Fruit fly (Drosophila melanogaster): ENCODE results near the gene CG32576.

The CG32576 gene

dm6 chrX:16288492-16288964 is at the start of gene CG32576, which contains the start of gene caz:
TSS of gene CG32576 (minus strand) at chrX:16288533.
TSS of gene caz (plus strand) at chrX:16288810.
- TF ChIP-seq CG8478 (optimal IDR thresholded peaks at IDR 0.05): no peak
- TF ChIP-seq CTCF (optimal IDR thresholded peaks at IDR 0.05): no peak

DNA sequence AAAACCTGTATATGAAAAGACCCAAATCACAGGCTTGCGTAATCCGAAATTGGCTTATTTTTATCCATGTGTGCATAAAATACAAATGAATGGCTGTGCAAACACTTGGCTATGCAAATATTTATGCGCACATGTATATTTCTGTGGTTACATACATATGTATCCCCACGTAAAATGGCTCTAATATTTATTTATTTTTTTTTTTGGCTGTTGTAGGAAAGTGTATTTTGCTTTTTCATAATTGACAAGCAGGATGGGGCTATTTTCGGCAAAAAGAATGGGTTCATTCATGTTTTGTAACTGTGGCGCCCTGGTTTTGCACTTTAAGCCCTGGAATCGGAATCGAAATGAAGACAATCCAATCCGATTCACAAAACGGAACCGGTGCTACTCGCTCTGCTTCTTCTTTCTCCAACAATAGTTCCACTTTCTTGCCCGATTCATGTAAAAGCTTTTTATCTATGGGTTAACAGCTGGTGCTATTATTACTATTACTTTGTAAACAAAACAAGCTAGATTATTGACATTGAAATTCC is 46.8 kb upstream of the CG32576 start:
- no peak for TF ChIP-seq CG8478 (optimal IDR thresholded peaks at IDR 0.05)
- no peak for TF ChIP-seq CTCF (optimal IDR thresholded peaks at IDR 0.05)

dm6 chrX:16334251-16334860 is 46.0 kb upstream of the CG32576 start:
- TF ChIP-seq CTCF (optimal IDR thresholded peaks at IDR 0.05) (no peak), CG8478 (optimal IDR thresholded peaks at IDR 0.05) (no peak)

dm6 chrX:16333434-16334141 is 45.3 kb upstream of the CG32576 start, which contains the start of the genes CG9921 and Dsp1:
TSS of gene CG9921 (minus strand) at chrX:16333600.
TSS of gene Dsp1 (plus strand) at chrX:16333612.
- TF ChIP-seq CTCF (optimal IDR thresholded peaks at IDR 0.05): no peak
- TF ChIP-seq CG8478 (optimal IDR thresholded peaks at IDR 0.05): no peak

DNA sequence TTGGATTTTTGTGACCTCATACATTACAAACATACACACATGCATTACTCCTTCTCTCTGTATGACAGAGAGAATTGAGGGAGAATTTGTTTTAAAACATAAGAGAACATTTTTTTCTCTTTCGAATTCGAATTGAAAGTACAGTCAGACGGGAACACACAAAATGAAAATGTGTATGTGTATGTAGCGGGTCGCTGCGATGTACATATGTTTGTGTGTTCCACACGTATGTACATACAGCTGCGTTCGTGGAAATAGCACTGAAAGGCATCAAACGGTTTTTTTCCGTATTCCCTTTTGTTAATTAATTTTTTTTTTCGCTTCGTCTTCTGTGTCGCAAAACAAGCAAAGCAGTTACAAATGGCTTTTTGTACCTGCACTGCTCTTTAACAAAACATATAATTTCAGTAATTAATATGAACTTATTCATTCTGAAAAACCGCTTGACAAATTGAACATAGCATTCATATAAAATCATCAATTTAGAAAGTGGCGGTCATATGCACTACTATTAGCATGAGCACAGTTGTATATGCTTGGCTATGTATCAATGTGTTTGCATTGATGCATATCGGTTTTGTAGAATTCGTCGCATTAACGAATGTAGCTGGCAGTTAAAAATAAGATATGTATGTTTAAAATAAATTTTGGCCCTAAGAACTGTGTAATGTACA is 44.4 kb upstream of the CG32576 start:
- TF ChIP-seq CG8478 (optimal IDR thresholded peaks at IDR 0.05) (no peak), CTCF (optimal IDR thresholded peaks at IDR 0.05) (no peak)

DNA sequence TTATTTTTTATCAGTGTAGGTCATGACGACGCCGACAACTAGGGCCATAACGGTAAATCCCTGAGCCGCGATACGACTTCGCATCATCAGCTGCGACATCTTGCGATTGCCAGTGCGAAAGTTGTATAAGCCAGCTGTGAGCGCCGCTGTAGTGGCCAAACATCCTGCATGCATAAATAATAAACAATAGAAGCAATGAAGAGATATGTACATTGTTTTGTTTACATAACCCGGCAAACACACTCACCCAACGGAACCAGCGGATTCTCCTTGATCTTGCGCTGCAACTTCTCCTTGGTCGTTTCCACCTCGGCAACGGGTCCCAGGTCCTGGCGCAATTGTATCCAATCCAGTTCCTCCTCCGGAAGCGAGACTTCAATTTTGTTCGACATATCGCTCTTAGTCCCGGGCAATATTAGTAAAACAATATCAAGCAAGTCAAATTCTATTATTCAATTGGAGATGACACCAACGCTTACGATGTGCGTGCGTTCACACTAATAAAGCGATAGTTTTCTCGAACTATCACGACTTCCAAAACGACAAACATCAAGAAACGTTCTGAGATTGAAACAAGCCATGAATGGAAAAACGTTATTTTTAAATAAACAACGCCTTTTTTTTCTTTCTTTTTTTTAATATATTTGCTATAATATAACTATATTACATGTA is 43.4 kb upstream of the CG32576 start:
- TF ChIP-seq CTCF (optimal IDR thresholded peaks at IDR 0.05) (no peak), CG8478 (optimal IDR thresholded peaks at IDR 0.05) (no peak)

DNA sequence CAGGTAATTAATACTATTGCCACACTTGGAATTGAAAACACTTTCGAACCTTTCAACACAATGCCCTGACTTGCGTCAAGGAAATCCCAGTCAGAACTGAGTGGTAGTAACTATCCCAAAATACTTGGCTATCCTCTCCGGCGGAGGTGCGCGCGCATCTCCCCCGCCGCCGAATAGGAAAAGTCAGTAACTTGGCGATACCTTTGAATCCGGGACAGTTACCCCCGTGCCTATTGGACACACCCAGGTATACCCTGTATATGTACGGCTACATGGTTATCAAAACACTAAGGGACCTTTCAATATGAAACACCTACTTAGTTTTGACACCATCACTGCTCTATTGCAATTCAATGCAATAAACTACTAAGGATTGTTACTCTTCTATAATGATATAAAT is 42.3 kb upstream of the CG32576 start, which contains the start of gene CG9919:
Gene CG9919 (minus strand): TSS at position 101 of the 400 bp plus-strand sequence.
- no peak for TF ChIP-seq CTCF (optimal IDR thresholded peaks at IDR 0.05)
- no peak for TF ChIP-seq CG8478 (optimal IDR thresholded peaks at IDR 0.05)

- TF ChIP-seq CTCF (optimal IDR thresholded peaks at IDR 0.05): no peak
- no peak for TF ChIP-seq CG8478 (optimal IDR thresholded peaks at IDR 0.05)
These were observed 37.1 kb upstream of the CG32576 start, which contains the start of gene CalpC for dm6 chrX:16325472-16325871. TSS of gene CalpC (plus strand) at chrX:16325763.

DNA sequence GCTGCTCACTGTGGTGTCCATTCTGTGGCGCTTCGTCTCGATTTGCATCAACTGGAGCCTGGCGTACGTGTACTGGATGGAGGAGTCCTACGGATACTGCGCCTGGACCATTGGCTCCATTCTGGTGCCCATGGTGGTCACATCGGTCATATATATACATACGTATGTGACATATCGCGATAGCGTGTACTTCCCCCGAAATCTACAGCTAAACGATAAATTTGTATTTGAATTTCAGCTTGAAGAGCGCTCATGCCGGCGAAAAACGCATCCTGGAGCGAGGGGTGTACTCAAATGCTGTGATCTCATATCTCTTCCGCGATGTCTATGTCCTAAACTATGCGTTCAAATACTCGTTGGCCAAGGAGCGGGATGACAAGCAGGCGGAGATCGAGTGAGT is 35.2 kb upstream of the CG32576 start:
- TF ChIP-seq CTCF (optimal IDR thresholded peaks at IDR 0.05) (no peak), CG8478 (optimal IDR thresholded peaks at IDR 0.05) (no peak)

dm6 chrX:16323063-16323462 is 34.7 kb upstream of the CG32576 start, which contains the start of the genes CG9917 and CG32579:
TSS of gene CG9917 (minus strand) at chrX:16323231.
TSS of gene CG32579 (plus strand) at chrX:16323286.
- TF ChIP-seq CTCF (optimal IDR thresholded peaks at IDR 0.05) (no peak), CG8478 (optimal IDR thresholded peaks at IDR 0.05) (no peak)

- TF ChIP-seq CTCF (optimal IDR thresholded peaks at IDR 0.05): no peak
- no peak for TF ChIP-seq CG8478 (optimal IDR thresholded peaks at IDR 0.05)
These were observed 32.7 kb upstream of the CG32576 start for dm6 chrX:16321037-16321436.

DNA sequence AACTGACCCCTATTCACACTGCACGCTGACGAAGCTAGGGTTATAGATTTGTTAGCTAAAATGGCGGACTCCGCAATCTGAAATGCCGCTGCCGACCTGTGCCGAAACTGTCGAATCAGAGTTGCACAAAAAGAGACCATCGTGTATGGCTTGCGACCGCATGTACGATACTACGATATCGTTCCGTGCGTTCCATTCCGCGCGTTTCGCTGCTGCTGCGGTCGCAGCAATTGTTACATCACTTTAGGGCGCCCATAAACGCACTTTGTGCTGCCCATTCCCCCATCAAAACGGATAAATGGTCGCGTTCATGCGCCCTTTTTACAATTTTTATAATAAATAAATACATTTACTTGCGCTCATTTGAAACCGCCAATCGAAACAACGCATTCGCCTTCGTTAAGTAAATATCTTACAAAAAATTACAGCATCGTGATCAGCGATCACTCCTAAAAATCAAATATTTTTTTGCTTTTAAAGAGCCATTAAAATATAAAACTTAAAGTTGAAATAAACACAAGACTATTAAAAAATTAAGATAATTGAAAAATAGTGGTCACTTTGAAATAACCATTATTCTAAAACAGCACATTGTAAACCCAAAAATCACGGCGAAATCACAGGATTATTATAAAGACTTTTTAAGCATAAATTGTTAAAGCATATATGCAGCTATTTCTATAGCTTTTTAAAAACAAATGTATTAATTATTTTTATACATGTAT is 32.0 kb upstream of the CG32576 start, which contains the start of gene Cyp1:
Gene Cyp1 (minus strand): TSS at position 174 of the 725 bp plus-strand sequence.
- no peak for TF ChIP-seq CTCF (optimal IDR thresholded peaks at IDR 0.05)
- no peak for TF ChIP-seq CG8478 (optimal IDR thresholded peaks at IDR 0.05)

- TF ChIP-seq CTCF (optimal IDR thresholded peaks at IDR 0.05) (no peak), CG8478 (optimal IDR thresholded peaks at IDR 0.05) (no peak)
These were observed 31.2 kb upstream of the CG32576 start for dm6 chrX:16319558-16319924.

All from S2 (cell line).